Worm (Caenorhabditis elegans) whole organism, dauer: ENCODE data around the gene scvp-1.

Experiments used
- unc-62 ChIP-seq: sonication (generic microtip); optimal IDR thresholded peaks from 2 replicates; lab custom pipeline; 2017; ENCODE audit warnings: missing biosample characterization, missing genetic modification reagents, missing genetic modification characterization

The scvp-1 gene

ce11 chrV:10918373-10918772 is 12.7 kb downstream of the scvp-1 start, which contains the start of gene F58B4.2:
Gene F58B4.2, minus strand, starts transcription at chrV:10918473.
- TF ChIP-seq unc-62 (GFP tag; lab: Kevin White, UChicago): no peak

- no peak for TF ChIP-seq unc-62 (GFP tag; lab: Kevin White, UChicago)
Measured at ce11 chrV:10915922-10916321, 15.2 kb downstream of the scvp-1 start.

- no peak for TF ChIP-seq unc-62 (GFP tag; lab: Kevin White, UChicago)
Measured at ce11 chrV:10909959-10910358, 21.1 kb downstream of the scvp-1 start.

- no peak for TF ChIP-seq unc-62 (GFP tag; lab: Kevin White, UChicago)
Measured at ce11 chrV:10909071-10909470, 22.0 kb downstream of the scvp-1 start, which contains the start of gene zzz-1. Gene zzz-1, minus strand, starts transcription at chrV:10909171.

- TF ChIP-seq unc-62 (GFP tag; lab: Kevin White, UChicago): no peak
Measured at ce11 chrV:10904795-10905194, 26.3 kb downstream of the scvp-1 start.

ce11 chrV:10903748-10904147 is 27.3 kb downstream of the scvp-1 start, which contains the start of gene F32D8.15:
Gene F32D8.15, plus strand, starts transcription at chrV:10904048.
- TF ChIP-seq unc-62 (GFP tag; lab: Kevin White, UChicago): no peak

- TF ChIP-seq unc-62 (GFP tag; lab: Kevin White, UChicago): no peak
Measured at ce11 chrV:10902682-10903081, 28.4 kb downstream of the scvp-1 start, which contains the start of gene F32D8.8. Gene F32D8.8, minus strand, starts transcription at chrV:10902782.

ce11 chrV:10901125-10901524 is 30.0 kb downstream of the scvp-1 start, which contains the start of gene spp-16:
Gene spp-16, minus strand, starts transcription at chrV:10901303.
- no peak for TF ChIP-seq unc-62 (GFP tag; lab: Kevin White, UChicago)

- TF ChIP-seq unc-62 (GFP tag; lab: Kevin White, UChicago): no peak
Measured at ce11 chrV:10898629-10899028, 32.5 kb downstream of the scvp-1 start.

ce11 chrV:10898107-10898506 is 33.0 kb downstream of the scvp-1 start, which contains the start of gene F32D8.7:
Gene F32D8.7, plus strand, starts transcription at chrV:10898435.
- no peak for TF ChIP-seq unc-62 (GFP tag; lab: Kevin White, UChicago)

ce11 chrV:10897172-10897571 is 33.9 kb downstream of the scvp-1 start:
- no peak for TF ChIP-seq unc-62 (GFP tag; lab: Kevin White, UChicago)

ce11 chrV:10897106-10897171 is 34.1 kb downstream of the scvp-1 start, which contains the start of gene sec-61.G:
Gene sec-61.G, minus strand, starts transcription at chrV:10897143.
- TF ChIP-seq unc-62 (GFP tag; lab: Kevin White, UChicago): no peak

ce11 chrV:10896706-10897105 is 34.4 kb downstream of the scvp-1 start:
- no peak for TF ChIP-seq unc-62 (GFP tag; lab: Kevin White, UChicago)

- no peak for TF ChIP-seq unc-62 (GFP tag; lab: Kevin White, UChicago)
Measured at ce11 chrV:10896295-10896694, 34.8 kb downstream of the scvp-1 start, which contains the start of gene F32D8.13. Gene F32D8.13, minus strand, starts transcription at chrV:10896543.

- no peak for TF ChIP-seq unc-62 (GFP tag; lab: Kevin White, UChicago)
Measured at ce11 chrV:10894601-10895000, 36.5 kb downstream of the scvp-1 start, which contains the start of the genes F32D8.14 and F32D8.5. Gene F32D8.14, minus strand, starts transcription at chrV:10894788. Gene F32D8.5, plus strand, starts transcription at chrV:10894800.

ce11 chrV:10893510-10894128 is 37.5 kb downstream of the scvp-1 start, which contains the start of gene F32D8.4:
Gene F32D8.4, minus strand, starts transcription at chrV:10893560.
- no peak for TF ChIP-seq unc-62 (GFP tag; lab: Kevin White, UChicago)

- no peak for TF ChIP-seq unc-62 (GFP tag; lab: Kevin White, UChicago)
Measured at ce11 chrV:10890980-10891379, 40.1 kb downstream of the scvp-1 start, which contains the start of gene F32D8.12. Gene F32D8.12, minus strand, starts transcription at chrV:10891027.
